Fruit fly (Drosophila melanogaster) whole organism, embryonic: ENCODE data around the gene Pfdn2.

Experiments
- B-H2 ChIP-seq: fragments of 200-800 bp; sonication (Bioruptor generic); optimal IDR thresholded peaks from 2 replicates; lab custom pipeline; 2018; ENCODE audit warnings: missing biosample characterization, mild to moderate bottlenecking, missing genetic modification characterization
- Bgb ChIP-seq: fragments of 200-800 bp; sonication (Bioruptor generic); IDR thresholded peaks from 2 replicates; pipeline ENCODE4 v1.3.6; 2022; ENCODE audit warnings: missing biosample characterization, missing genetic modification characterization; ENCODE audit not compliant: partially characterized antibody
- CG10321 ChIP-seq: fragments of 200-800 bp; sonication (Bioruptor generic); IDR thresholded peaks from 2 replicates; pipeline ENCODE4 v1.3.6; 2022; ENCODE audit warnings: missing biosample characterization, missing genetic modification characterization
- CG11085 ChIP-seq: fragments of 200-800 bp; sonication (Bioruptor generic); IDR thresholded peaks from 2 replicates; pipeline ENCODE4 v1.3.6; 2022; ENCODE audit warnings: missing biosample characterization, missing genetic modification characterization
- CG1233 ChIP-seq: fragments of 200-800 bp; sonication (Bioruptor generic); optimal IDR thresholded peaks from 4 replicates; lab custom pipeline; 2018; ENCODE audit warnings: missing biosample characterization, mild to moderate bottlenecking, missing genetic modification characterization
- CG12942 ChIP-seq: fragments of 200-800 bp; sonication (Bioruptor generic); optimal IDR thresholded peaks from 3 replicates; lab custom pipeline; 2016; ENCODE audit warnings: missing biosample characterization, missing genetic modification characterization
- CG13296 ChIP-seq: fragments of 200-800 bp; sonication (Bioruptor generic); optimal IDR thresholded peaks from 3 replicates; lab custom pipeline; 2018; ENCODE audit warnings: missing biosample characterization, mild to moderate bottlenecking, missing genetic modification characterization
- CG13894 ChIP-seq: fragments of 200-800 bp; sonication (Bioruptor generic); optimal IDR thresholded peaks from 3 replicates; lab custom pipeline; 2018; ENCODE audit warnings: missing biosample characterization, mild to moderate bottlenecking, missing genetic modification characterization, moderate library complexity
- CG1603 ChIP-seq: fragments of 200-800 bp; sonication (Bioruptor generic); optimal IDR thresholded peaks from 2 replicates; lab custom pipeline; 2019; ENCODE audit warnings: missing biosample characterization, mild to moderate bottlenecking, missing genetic modification characterization, moderate library complexity
- CG17568 ChIP-seq: fragments of 200-800 bp; sonication (Bioruptor generic); optimal IDR thresholded peaks from 2 replicates; lab custom pipeline; 2018; ENCODE audit warnings: missing biosample characterization, mild to moderate bottlenecking, missing genetic modification characterization, moderate library complexity
- CG2712 ChIP-seq: fragments of 200-800 bp; optimal IDR thresholded peaks from 3 replicates; lab custom pipeline; 2019; ENCODE audit warnings: missing biosample characterization, mild to moderate bottlenecking, missing genetic modification characterization, moderate library complexity
- CG2875 ChIP-seq: fragments of 200-800 bp; sonication (Bioruptor generic); optimal IDR thresholded peaks from 2 replicates; lab custom pipeline; 2017; ENCODE audit warnings: missing biosample characterization, mild to moderate bottlenecking, missing genetic modification characterization, missing genetic modification reagents
- CG31224 ChIP-seq: fragments of 200-800 bp; sonication (Bioruptor generic); IDR thresholded peaks from 2 replicates; pipeline ENCODE4 v1.3.6; 2022; ENCODE audit warnings: missing biosample characterization, missing genetic modification characterization
- CG34422 ChIP-seq: fragments of 200-800 bp; sonication (Bioruptor generic); IDR thresholded peaks from 3 replicates; pipeline ENCODE4 v1.3.6; 2022; ENCODE audit warnings: missing biosample characterization, missing genetic modification characterization
- CG4360 ChIP-seq: fragments of 200-800 bp; sonication (Bioruptor generic); IDR thresholded peaks from 2 replicates; pipeline ENCODE4 v1.3.6; 2022; ENCODE audit warnings: missing biosample characterization, missing genetic modification characterization
- CG4617 ChIP-seq: fragments of 200-800 bp; sonication (Bioruptor generic); optimal IDR thresholded peaks from 3 replicates; lab custom pipeline; 2016; ENCODE audit warnings: missing biosample characterization, missing genetic modification characterization, borderline replicate concordance
- CG7556 ChIP-seq: fragments of 200-800 bp; sonication (Bioruptor generic); optimal IDR thresholded peaks from 2 replicates; lab custom pipeline; 2017; ENCODE audit warnings: missing biosample characterization, mild to moderate bottlenecking, missing genetic modification characterization
- CG7745 ChIP-seq: fragments of 200-800 bp; sonication (Bioruptor generic); optimal IDR thresholded peaks from 2 replicates; lab custom pipeline; 2018; ENCODE audit warnings: missing biosample characterization, mild to moderate bottlenecking, missing genetic modification characterization, moderate library complexity
- CG8281 ChIP-seq: fragments of 200-800 bp; sonication (Bioruptor generic); optimal IDR thresholded peaks from 2 replicates; lab custom pipeline; 2018; ENCODE audit warnings: missing biosample characterization, mild to moderate bottlenecking, missing genetic modification characterization, moderate library complexity
- CG8765 ChIP-seq: fragments of 200-800 bp; sonication (Bioruptor generic); IDR thresholded peaks from 2 replicates; pipeline ENCODE4 v1.3.6; 2022; ENCODE audit warnings: missing biosample characterization, missing genetic modification characterization
- CHES-1-like ChIP-seq: fragments of 200-800 bp; sonication (Bioruptor generic); optimal IDR thresholded peaks from 2 replicates; lab custom pipeline; 2016; ENCODE audit warnings: missing biosample characterization, missing genetic modification characterization
- Camta ChIP-seq: fragments of 200-800 bp; sonication (Bioruptor generic); optimal IDR thresholded peaks from 2 replicates; lab custom pipeline; 2016; ENCODE audit warnings: missing biosample characterization, missing genetic modification characterization
- Dip2 ChIP-seq: fragments of 200-800 bp; sonication (Bioruptor generic); IDR thresholded peaks from 2 replicates; pipeline ENCODE4 v1.3.6; 2022; ENCODE audit warnings: missing biosample characterization, missing genetic modification characterization
- Eip74EF ChIP-seq, 2 experiments: fragments of 200-800 bp in 1 of 2; fragments of >200 bp in 1 of 2; sonication (Bioruptor generic) in 1 of 2; optimal IDR thresholded peaks; 2 replicates each; lab custom pipeline; 2017 to 2019; ENCODE audit warnings: missing biosample characterization in 2 of 2, missing genetic modification characterization in 2 of 2, mild to moderate bottlenecking in 1 of 2, moderate library complexity in 1 of 2
- HmgZ ChIP-seq: fragments of 200-800 bp; sonication (Bioruptor generic); optimal IDR thresholded peaks from 2 replicates; lab custom pipeline; 2018; ENCODE audit warnings: missing biosample characterization, mild to moderate bottlenecking, missing genetic modification characterization
- Nf-YA ChIP-seq: fragments of 200-800 bp; sonication (Bioruptor generic); IDR thresholded peaks from 2 replicates; pipeline ENCODE4 v1.3.6; 2022; ENCODE audit warnings: missing biosample characterization, missing genetic modification characterization
- Nf-YC ChIP-seq: fragments of 200-800 bp; optimal IDR thresholded peaks from 3 replicates; lab custom pipeline; 2019; ENCODE audit warnings: missing biosample characterization, mild to moderate bottlenecking, missing genetic modification characterization, moderate library complexity
- Rx ChIP-seq: fragments of 200-800 bp; sonication (Bioruptor generic); IDR thresholded peaks from 2 replicates; pipeline ENCODE4 v1.3.6; 2022; ENCODE audit warnings: missing biosample characterization, missing genetic modification characterization
- Side ChIP-seq: fragments of 200-800 bp; sonication (Bioruptor generic); optimal IDR thresholded peaks from 2 replicates; lab custom pipeline; 2016; ENCODE audit warnings: missing biosample characterization, missing genetic modification characterization
- Sry-β ChIP-seq: fragments of 200-800 bp; sonication (Bioruptor generic); optimal IDR thresholded peaks from 2 replicates; lab custom pipeline; 2018; ENCODE audit warnings: missing biosample characterization, mild to moderate bottlenecking, missing genetic modification characterization, moderate library complexity
- Tbp ChIP-seq: fragments of >200 bp; optimal IDR thresholded peaks from 2 replicates; lab custom pipeline; 2018; ENCODE audit warnings: missing biosample characterization, missing genetic modification characterization
- al ChIP-seq: fragments of 200-800 bp; sonication (Bioruptor generic); IDR thresholded peaks from 2 replicates; pipeline ENCODE4 v1.3.6; 2022; ENCODE audit warnings: missing biosample characterization, missing genetic modification characterization
- btn ChIP-seq: fragments of 200-800 bp; sonication (Bioruptor generic); optimal IDR thresholded peaks from 2 replicates; lab custom pipeline; 2016; ENCODE audit warnings: missing biosample characterization, missing genetic modification characterization
- cas ChIP-seq: fragments of 200-800 bp; sonication (Bioruptor generic); IDR thresholded peaks from 2 replicates; pipeline ENCODE4 v1.3.6; 2022; ENCODE audit warnings: missing biosample characterization, missing genetic modification characterization
- cg ChIP-seq: fragments of 200-800 bp; sonication (Bioruptor generic); optimal IDR thresholded peaks from 3 replicates; lab custom pipeline; 2019; ENCODE audit warnings: missing biosample characterization, mild to moderate bottlenecking, missing genetic modification characterization, moderate library complexity
- chif ChIP-seq, 2 experiments: fragments of 200-800 bp; sonication (Bioruptor generic); optimal IDR thresholded peaks; 3 replicates each; lab custom pipeline; 2016; ENCODE audit warnings: missing biosample characterization in 2 of 2, missing genetic modification characterization in 2 of 2
- crc ChIP-seq: fragments of 200-800 bp; sonication (Bioruptor generic); optimal IDR thresholded peaks from 2 replicates; lab custom pipeline; 2016; ENCODE audit warnings: missing biosample characterization, missing genetic modification characterization
- crol ChIP-seq: fragments of 200-800 bp; sonication (Bioruptor generic); IDR thresholded peaks from 2 replicates; pipeline ENCODE4 v1.3.6; 2022; ENCODE audit warnings: missing biosample characterization, missing genetic modification characterization
- da ChIP-seq: fragments of 200-800 bp; sonication (Bioruptor generic); optimal IDR thresholded peaks from 2 replicates; lab custom pipeline; 2016; ENCODE audit warnings: missing biosample characterization, missing genetic modification characterization
- dati ChIP-seq: fragments of 200-800 bp; sonication (Bioruptor generic); IDR thresholded peaks from 2 replicates; pipeline ENCODE4 v1.3.6; 2022; ENCODE audit warnings: missing biosample characterization, missing genetic modification characterization
- eyg ChIP-seq: fragments of 200-800 bp; sonication (Bioruptor generic); optimal IDR thresholded peaks from 3 replicates; lab custom pipeline; 2016; ENCODE audit warnings: missing biosample characterization, missing genetic modification characterization
- gcm ChIP-seq: fragments of 200-800 bp; sonication (Bioruptor generic); optimal IDR thresholded peaks from 2 replicates; lab custom pipeline; 2019; ENCODE audit warnings: missing biosample characterization, mild to moderate bottlenecking, missing genetic modification characterization, moderate library complexity
- gro ChIP-seq: fragments of 200-800 bp; sonication (Bioruptor generic); optimal IDR thresholded peaks from 2 replicates; lab custom pipeline; 2016; ENCODE audit warnings: missing biosample characterization, missing genetic modification characterization
- jing ChIP-seq: fragments of 200-800 bp; sonication (Bioruptor generic); optimal IDR thresholded peaks from 2 replicates; lab custom pipeline; 2018; ENCODE audit warnings: missing biosample characterization, mild to moderate bottlenecking, missing genetic modification characterization
- kni ChIP-seq: fragments of 200-800 bp; sonication (Bioruptor generic); optimal IDR thresholded peaks from 3 replicates; lab custom pipeline; 2017; ENCODE audit warnings: mild to moderate bottlenecking, missing biosample characterization, missing genetic modification reagents, missing genetic modification characterization
- lilli ChIP-seq: fragments of 200-800 bp; sonication (Bioruptor generic); optimal IDR thresholded peaks from 3 replicates; lab custom pipeline; 2016; ENCODE audit warnings: missing biosample characterization, missing genetic modification characterization
- lola ChIP-seq, 3 experiments: fragments of >200 bp in 2 of 3; fragments of 200-800 bp in 1 of 3; sonication (Bioruptor generic) in 1 of 3; optimal IDR thresholded peaks; 2 replicates each; lab custom pipeline; 2017 to 2019; ENCODE audit warnings: missing biosample characterization in 3 of 3, missing genetic modification characterization in 3 of 3, mild to moderate bottlenecking in 1 of 3, moderate library complexity in 1 of 3
- sc ChIP-seq, 3 experiments: fragments of >200 bp in 2 of 3; fragments of 200-800 bp in 1 of 3; sonication (Bioruptor generic) in 1 of 3; optimal IDR thresholded peaks; 2 replicates in 2 of 3; 3 replicates in 1 of 3; lab custom pipeline; 2017; ENCODE audit warnings: mild to moderate bottlenecking in 1 of 3, missing biosample characterization in 1 of 3, missing genetic modification characterization in 1 of 3, missing genetic modification reagents in 1 of 3
- toy ChIP-seq: fragments of 200-800 bp; sonication (Bioruptor generic); IDR thresholded peaks from 2 replicates; pipeline ENCODE4 v1.3.6; 2022; ENCODE audit warnings: missing biosample characterization, missing genetic modification characterization
- trh ChIP-seq: fragments of 200-800 bp; sonication (Bioruptor generic); optimal IDR thresholded peaks from 2 replicates; lab custom pipeline; 2016; ENCODE audit warnings: missing biosample characterization, missing genetic modification characterization

Pfdn2 gene

dm6 chr3L:11120419-11120958, 46.3 kb upstream of the Pfdn2 start, which contains the start of the genes FoxK and mRpL2 (continued):
- TF ChIP-seq CG8765 (GFP tag; lab: Robert Waterston, UW) (no peak), CG13894 (tag; lab: Kevin White, UChicago) (no peak), Tbp (no peak), CG17568 (GFP tag; lab: Kevin White, UChicago) (no peak), kni (no peak), Side (GFP tag; lab: Kevin White, UChicago) (no peak), lilli (GFP tag; lab: Kevin White, UChicago) (no peak), sc (optimal IDR thresholded peaks at IDR 0.05; lab: Kevin White, UChicago) (no peak), sc (GFP tag; optimal IDR thresholded peaks at IDR 0.05; lab: Kevin White, UChicago) (no peak), toy (GFP tag; lab: Robert Waterston, UW) (no peak), gro (GFP tag; lab: Kevin White, UChicago) (peak; percentile 18), CG1603 (tag; lab: Kevin White, UChicago) (peak; percentile 71), CG7745 (tag; lab: Kevin White, UChicago) (no peak), CG10321 (no peak), cas (GFP tag; lab: Robert Waterston, UW) (no peak), HmgZ (tag; lab: Kevin White, UChicago) (peak; percentile 54), CG31224 (GFP tag; lab: Robert Waterston, UW) (no peak), al (GFP tag; lab: Robert Waterston, UW) (no peak), CG13296 (GFP tag; lab: Kevin White, UChicago) (no peak), B-H2 (GFP tag; lab: Kevin White, UChicago) (no peak), gcm (GFP tag; lab: Kevin White, UChicago) (no peak), CHES-1-like (GFP tag; lab: Kevin White, UChicago) (peak; percentile 40), CG2712 (tag; lab: Kevin White, UChicago) (peak; percentile 34), eyg (GFP tag; lab: Kevin White, UChicago) (no peak), trh (GFP tag; lab: Kevin White, UChicago) (no peak), CG7556 (no peak), CG1233 (GFP tag; lab: Kevin White, UChicago) (no peak), CG4360 (GFP tag; lab: Robert Waterston, UW) (no peak), Nf-YC (tag; lab: Kevin White, UChicago) (no peak), CG11085 (GFP tag; lab: Robert Waterston, UW) (no peak), chif (GFP tag; optimal IDR thresholded peaks at IDR 0.05; lab: Kevin White, UChicago) (no peak), crc (GFP tag; lab: Kevin White, UChicago) (no peak), CG4617 (peak; percentile 81), cg (GFP tag; lab: Kevin White, UChicago) (peak; percentile 26), Camta (no peak), CG34422 (GFP tag; lab: Robert Waterston, UW) (peak; percentile 74; the same call in 2 of the 3 replicates), CG2875 (no peak), Dip2 (GFP tag; lab: Robert Waterston, UW) (no peak), crol (GFP tag; lab: Robert Waterston, UW) (no peak; the same call in 1 of the 2 replicates), CG8281 (tag; lab: Kevin White, UChicago) (no peak), jing (GFP tag; lab: Kevin White, UChicago) (no peak), da (GFP tag; lab: Kevin White, UChicago) (no peak), Sry-β (no peak), Bgb (GFP tag; lab: Robert Waterston, UW) (peak; percentile 23; the same call in 1 of the 2 replicates), Eip74EF (GFP tag; optimal IDR thresholded peaks at IDR 0.05; lab: Kevin White, UChicago) (no peak), lola (GFP tag; optimal IDR thresholded peaks at IDR 0.05; lab: Kevin White, UChicago) (no peak), Nf-YA (GFP tag; lab: Robert Waterston, UW) (no peak), CG12942 (GFP tag; lab: Kevin White, UChicago) (no peak), btn (GFP tag; lab: Kevin White, UChicago) (no peak), Rx (no peak), dati (GFP tag; lab: Robert Waterston, UW) (no peak)
